Worm (Caenorhabditis elegans) whole organism, midembryonic: ENCODE measurements around the gene sld-5.

Source experiments
- T22C8.4 ChIP-seq: fragments of 200-800 bp; sonication (Bioruptor generic); IDR thresholded peaks from 2 replicates; pipeline ENCODE4 v1.3.6; 2022; ENCODE audit warnings: missing genetic modification characterization, missing compliant biosample characterization
- cog-1 ChIP-seq: sonication (generic microtip); optimal IDR thresholded peaks from 2 replicates; lab custom pipeline; 2016; ENCODE audit warnings: missing genetic modification characterization, missing compliant biosample characterization
- flt-1 ChIP-seq: fragments of 200-800 bp; sonication (Bioruptor generic); IDR thresholded peaks from 2 replicates; pipeline ENCODE4 v1.3.6; 2022; ENCODE audit warnings: missing genetic modification characterization, missing compliant biosample characterization
- klf-2 ChIP-seq: fragments of 200-800 bp; sonication (Bioruptor generic); conservative IDR thresholded peaks from 2 replicates; pipeline ENCODE4 v1.3.6; 2022; ENCODE audit warnings: missing genetic modification reagents, missing genetic modification characterization, missing compliant biosample characterization
- med-1 ChIP-seq: sonication (generic microtip); optimal IDR thresholded peaks from 2 replicates; lab custom pipeline; 2017; ENCODE audit warnings: missing genetic modification characterization, mild to moderate bottlenecking, missing compliant biosample characterization, antibody characterized with exemption, missing genetic modification reagents; ENCODE audit not compliant: insufficient read depth
- ref-1 ChIP-seq: fragments of 200-800 bp; sonication (Bioruptor generic); conservative IDR thresholded peaks from 2 replicates; pipeline ENCODE4 v1.3.6; 2022; ENCODE audit warnings: missing genetic modification reagents, missing genetic modification characterization, missing compliant biosample characterization
- tab-1 ChIP-seq: fragments of 200-800 bp; sonication (Bioruptor generic); IDR thresholded peaks from 2 replicates; pipeline ENCODE4 v1.3.6; 2022; ENCODE audit warnings: missing genetic modification characterization, missing compliant biosample characterization
- ztf-23 ChIP-seq: fragments of 200-800 bp; sonication (Bioruptor generic); IDR thresholded peaks from 2 replicates; pipeline ENCODE4 v1.3.6; 2022; ENCODE audit warnings: missing genetic modification reagents, missing genetic modification characterization, missing compliant biosample characterization
- ztf-29 ChIP-seq: fragments of 200-800 bp; sonication (Bioruptor generic); IDR thresholded peaks from 2 replicates; pipeline ENCODE4 v1.3.6; 2022; ENCODE audit warnings: missing genetic modification reagents, missing genetic modification characterization, missing compliant biosample characterization

sld-5 gene

DNA sequence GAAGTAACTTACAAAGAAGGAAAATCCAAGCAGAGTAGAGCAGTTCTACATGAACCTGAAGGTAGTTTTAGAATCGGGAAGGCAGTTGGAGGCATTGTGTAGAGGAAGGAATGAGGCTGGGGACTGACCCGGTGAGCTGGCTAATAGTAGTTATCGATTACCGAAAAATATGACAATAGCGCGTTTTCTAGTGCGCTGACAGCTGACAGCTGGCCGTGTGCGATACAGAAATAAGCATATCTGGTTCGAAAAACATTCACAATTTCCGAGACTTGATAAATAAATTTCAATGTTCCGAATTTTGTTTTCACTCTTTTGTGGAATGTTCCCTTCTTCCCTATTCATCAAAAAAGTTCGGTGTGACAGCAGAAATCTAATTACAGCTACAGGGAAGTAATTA is 31.5 kb downstream of the sld-5 start, which contains the start of the genes fbxb-59 and srbc-34:
fbxb-59 (minus strand) TSS at position 101 of the 400 bp plus-strand sequence.
srbc-34 (plus strand) TSS at position 233 of the 400 bp plus-strand sequence.
- TF ChIP-seq ztf-23 = no peak
- TF ChIP-seq ref-1 = no peak
- TF ChIP-seq flt-1 (GFP tag; lab: Robert Waterston, UW) = no peak
- TF ChIP-seq cog-1 (tag; lab: Kevin White, UChicago) = no peak
- no peak for TF ChIP-seq ztf-29
- no peak for TF ChIP-seq klf-2
- no peak for TF ChIP-seq tab-1 (GFP tag; lab: Robert Waterston, UW)
- TF ChIP-seq med-1 (GFP tag; lab: Kevin White, UChicago) = no peak
- no peak for TF ChIP-seq T22C8.4

- TF ChIP-seq med-1 (GFP tag; lab: Kevin White, UChicago) = no peak
- TF ChIP-seq tab-1 (GFP tag; lab: Robert Waterston, UW) = no peak
- no peak for TF ChIP-seq ztf-23
- TF ChIP-seq T22C8.4 = no peak
- no peak for TF ChIP-seq flt-1 (GFP tag; lab: Robert Waterston, UW)
- TF ChIP-seq ztf-29 = no peak
- no peak for TF ChIP-seq klf-2
- no peak for TF ChIP-seq ref-1
- no peak for TF ChIP-seq cog-1 (tag; lab: Kevin White, UChicago)
These were observed 34.5 kb downstream of the sld-5 start, which contains the start of gene fbxa-113 for ce11 chrV:20203085-20203484. TSS of gene fbxa-113 (plus strand) at chrV:20203385.

DNA sequence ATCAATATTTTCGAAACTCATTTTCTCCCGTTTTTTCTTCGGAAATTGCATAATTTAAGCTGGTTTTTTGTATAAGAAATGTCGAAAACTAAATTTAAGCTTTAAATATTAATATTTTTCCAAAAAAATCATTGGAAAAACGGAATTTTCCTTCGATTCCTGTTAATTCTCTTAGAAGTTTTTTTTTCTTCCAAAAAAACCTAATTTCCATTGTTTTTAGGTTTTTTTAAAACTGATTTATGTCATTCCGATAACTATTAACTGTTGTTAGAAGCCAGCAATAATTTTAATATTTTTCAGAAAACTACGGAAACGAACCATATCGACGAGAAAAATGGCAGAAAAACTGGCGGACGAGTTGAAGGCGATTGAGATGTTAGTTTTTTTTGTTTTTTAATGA is 36.2 kb downstream of the sld-5 start, which contains the start of gene fbxa-114:
fbxa-114 (plus strand) TSS at position 301 of the 400 bp plus-strand sequence.
- TF ChIP-seq cog-1 (tag; lab: Kevin White, UChicago) = no peak
- no peak for TF ChIP-seq ztf-23
- no peak for TF ChIP-seq ref-1
- TF ChIP-seq flt-1 (GFP tag; lab: Robert Waterston, UW) = no peak
- no peak for TF ChIP-seq ztf-29
- TF ChIP-seq tab-1 (GFP tag; lab: Robert Waterston, UW) = no peak
- TF ChIP-seq klf-2 = no peak
- TF ChIP-seq T22C8.4 = no peak
- no peak for TF ChIP-seq med-1 (GFP tag; lab: Kevin White, UChicago)

- no peak for TF ChIP-seq klf-2
- no peak for TF ChIP-seq T22C8.4
- TF ChIP-seq med-1 (GFP tag; lab: Kevin White, UChicago) = no peak
- TF ChIP-seq ref-1 = no peak
- TF ChIP-seq cog-1 (tag; lab: Kevin White, UChicago) = no peak
- no peak for TF ChIP-seq ztf-23
- no peak for TF ChIP-seq flt-1 (GFP tag; lab: Robert Waterston, UW)
- TF ChIP-seq tab-1 (GFP tag; lab: Robert Waterston, UW) = no peak
- TF ChIP-seq ztf-29 = no peak
These were observed 37.9 kb downstream of the sld-5 start for ce11 chrV:20199658-20200057.

DNA sequence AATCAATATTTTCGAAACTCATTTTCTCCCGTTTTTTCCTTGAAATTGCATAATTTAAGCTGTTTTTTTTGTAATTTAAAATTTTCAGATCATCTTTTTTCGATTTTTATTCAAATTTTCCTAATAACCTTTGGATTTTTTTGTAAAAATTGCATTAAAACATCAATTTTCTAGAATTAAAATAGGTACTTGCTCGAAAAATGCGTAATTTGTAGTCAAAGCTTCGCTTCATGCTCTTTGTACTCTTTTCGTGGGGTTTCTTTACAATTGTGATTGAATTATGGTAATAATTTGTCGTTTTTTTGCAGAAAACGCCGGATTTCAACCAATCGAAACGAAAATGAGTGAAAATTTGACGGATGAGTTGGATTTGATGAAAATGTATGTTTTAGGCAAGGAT is 38.6 kb downstream of the sld-5 start, which contains the start of gene fog-2:
fog-2 (plus strand) TSS at position 301 of the 400 bp plus-strand sequence.
- TF ChIP-seq ztf-29 (no peak), flt-1 (GFP tag; lab: Robert Waterston, UW) (no peak), ztf-23 (no peak), med-1 (GFP tag; lab: Kevin White, UChicago) (no peak), cog-1 (tag; lab: Kevin White, UChicago) (no peak), klf-2 (no peak), tab-1 (GFP tag; lab: Robert Waterston, UW) (no peak), ref-1 (no peak), T22C8.4 (no peak)

- TF ChIP-seq tab-1 (GFP tag; lab: Robert Waterston, UW) = no peak
- no peak for TF ChIP-seq flt-1 (GFP tag; lab: Robert Waterston, UW)
- no peak for TF ChIP-seq med-1 (GFP tag; lab: Kevin White, UChicago)
- TF ChIP-seq ztf-29 = no peak
- no peak for TF ChIP-seq cog-1 (tag; lab: Kevin White, UChicago)
These were observed 40.9 kb downstream of the sld-5 start, which contains the start of gene ftr-1 for ce11 chrV:20196671-20197070. TSS of gene ftr-1 (plus strand) at chrV:20196971.

DNA sequence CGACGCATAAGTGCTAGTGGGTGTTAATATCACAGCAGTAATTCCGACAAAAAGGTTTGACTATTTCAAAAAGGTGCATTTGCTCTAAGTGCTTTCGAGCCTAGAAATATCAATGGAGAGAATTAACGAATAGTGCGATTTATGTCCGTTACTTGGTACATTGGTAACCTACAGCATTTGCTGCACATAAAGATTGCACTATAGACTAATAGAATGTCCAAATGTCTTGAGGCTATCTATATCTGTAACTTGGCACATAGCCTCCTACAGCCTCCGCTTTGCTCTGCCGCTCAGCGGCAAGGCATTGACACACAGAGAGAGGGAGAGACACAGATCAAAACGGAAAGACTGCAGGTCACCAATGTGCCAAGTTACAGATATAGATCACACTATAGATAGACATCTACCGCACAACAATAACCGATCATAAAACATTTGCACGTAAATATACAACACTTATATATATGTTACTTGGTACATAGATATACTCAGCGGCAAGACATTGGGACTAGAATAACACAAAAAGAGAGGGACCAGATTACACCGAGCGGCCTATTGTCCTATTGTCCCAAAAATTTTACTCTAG is 42.0 kb downstream of the sld-5 start, which contains the start of the genes srh-217 and Y113G7B.28:
srh-217 (minus strand) TSS at position 101 of the 586 bp plus-strand sequence.
Y113G7B.28 (plus strand) TSS at position 536 of the 586 bp plus-strand sequence.
- TF ChIP-seq klf-2 (no peak), cog-1 (tag; lab: Kevin White, UChicago) (no peak), flt-1 (GFP tag; lab: Robert Waterston, UW) (no peak), T22C8.4 (no peak), ztf-29 (no peak), med-1 (GFP tag; lab: Kevin White, UChicago) (no peak), tab-1 (GFP tag; lab: Robert Waterston, UW) (no peak), ref-1 (no peak), ztf-23 (no peak)

- TF ChIP-seq ztf-29 (no peak), cog-1 (tag; lab: Kevin White, UChicago) (no peak), flt-1 (GFP tag; lab: Robert Waterston, UW) (no peak), med-1 (GFP tag; lab: Kevin White, UChicago) (no peak), ztf-23 (no peak), ref-1 (no peak), T22C8.4 (no peak), klf-2 (no peak)
These were observed 45.3 kb downstream of the sld-5 start, which contains the start of the genes fbxa-115 and Y113G7B.27 for ce11 chrV:20192102-20192880. TSS of gene fbxa-115 (minus strand) at chrV:20192152. TSS of gene Y113G7B.27 (plus strand) at chrV:20192830.

DNA sequence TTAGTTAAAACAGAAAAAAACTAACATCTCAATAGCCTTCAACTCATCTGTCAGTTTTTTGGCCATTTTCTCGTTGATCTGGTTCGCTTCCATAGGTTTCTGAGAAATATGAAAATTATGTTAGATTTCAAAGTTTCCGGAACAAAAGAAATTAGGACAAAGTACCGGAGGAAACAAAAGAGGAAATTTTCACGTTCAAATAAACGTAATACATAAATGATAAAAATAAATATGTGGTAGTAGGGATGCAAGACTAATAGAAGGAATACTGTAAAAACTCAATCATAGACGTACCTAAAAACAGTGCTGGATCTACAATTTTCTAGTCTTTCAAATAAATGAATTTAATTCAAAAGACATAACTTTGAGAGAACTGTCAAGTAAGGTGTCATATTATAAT is 48.8 kb downstream of the sld-5 start, which contains the start of gene fbxa-116:
fbxa-116 (minus strand) TSS at position 101 of the 400 bp plus-strand sequence.
- no peak for TF ChIP-seq flt-1 (GFP tag; lab: Robert Waterston, UW)
